Fruit fly (Drosophila melanogaster) Kc167 (cell line): ENCODE data around the gene CG4911.

Experiments used
- Sin3A ChIP-seq: fragments of >200 bp; optimal IDR thresholded peaks from 2 replicates; lab custom pipeline; 2018; ENCODE audit warnings: missing external identifiers
- insv ChIP-seq: fragments of >200 bp; optimal IDR thresholded peaks from 3 replicates; lab custom pipeline; 2018; ENCODE audit warnings: missing external identifiers

DNA sequence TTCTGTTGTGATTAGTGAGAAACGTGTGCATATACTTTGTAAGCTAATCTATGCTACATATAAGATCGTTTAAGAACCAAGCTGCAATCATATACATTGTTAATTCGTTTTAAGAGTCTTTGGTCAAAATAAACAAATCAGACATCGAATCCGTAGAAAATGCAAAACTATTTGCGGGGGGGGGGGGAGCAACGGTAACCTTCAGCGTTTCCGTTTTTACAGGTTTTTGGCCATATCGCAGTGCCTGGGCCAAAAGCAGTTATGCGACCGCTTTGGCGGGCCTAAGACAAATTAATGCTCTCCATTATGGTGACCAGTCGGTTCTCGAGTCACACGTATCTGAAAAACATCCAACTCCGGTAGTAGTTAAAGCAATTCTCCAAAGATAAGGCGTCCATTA, 27.6 kb downstream of the CG4911 start:
- TF ChIP-seq Sin3A (lab: Kevin White, UChicago) (no peak), insv (lab: Kevin White, UChicago) (no peak)
